Fruit fly (Drosophila melanogaster) whole organism, embryonic: ENCODE results near the gene bor.

Experiments
- ATbp ChIP-seq: fragments of 200-800 bp; sonication (Bioruptor generic); optimal IDR thresholded peaks from 2 replicates; lab custom pipeline; 2017; ENCODE audit warnings: missing biosample characterization, mild to moderate bottlenecking, missing genetic modification characterization, missing genetic modification reagents
- Adf1 ChIP-seq: fragments of 200-800 bp; sonication (Bioruptor generic); IDR thresholded peaks from 2 replicates; pipeline ENCODE4 v1.3.6; 2022; ENCODE audit warnings: missing biosample characterization, missing genetic modification characterization
- CG10147 ChIP-seq: fragments of 200-800 bp; sonication (Bioruptor generic); optimal IDR thresholded peaks from 2 replicates; lab custom pipeline; 2019; ENCODE audit warnings: missing biosample characterization, mild to moderate bottlenecking, missing genetic modification characterization, moderate library complexity
- CG10959 ChIP-seq: fragments of 200-800 bp; sonication (Bioruptor generic); IDR thresholded peaks from 2 replicates; pipeline ENCODE4 v1.3.6; 2022; ENCODE audit warnings: missing biosample characterization, missing genetic modification characterization
- CG11085 ChIP-seq: fragments of 200-800 bp; sonication (Bioruptor generic); IDR thresholded peaks from 2 replicates; pipeline ENCODE4 v1.3.6; 2022; ENCODE audit warnings: missing biosample characterization, missing genetic modification characterization
- CG11093 ChIP-seq: fragments of 200-800 bp; sonication (Bioruptor generic); IDR thresholded peaks from 3 replicates; pipeline ENCODE4 v1.3.6; 2022; ENCODE audit warnings: missing biosample characterization, missing genetic modification characterization
- CG11695 ChIP-seq: fragments of 200-800 bp; sonication (Bioruptor generic); IDR thresholded peaks from 3 replicates; pipeline ENCODE4 v1.3.6; 2022; ENCODE audit warnings: missing biosample characterization, missing genetic modification characterization
- CG11696 ChIP-seq: fragments of 200-800 bp; sonication (Bioruptor generic); IDR thresholded peaks from 2 replicates; pipeline ENCODE4 v1.3.6; 2022; ENCODE audit warnings: missing biosample characterization, missing genetic modification characterization
- CG18599 ChIP-seq: fragments of 200-800 bp; sonication (Bioruptor generic); optimal IDR thresholded peaks from 3 replicates; lab custom pipeline; 2017; ENCODE audit warnings: missing biosample characterization, missing genetic modification characterization, mild to moderate bottlenecking, moderate library complexity, missing genetic modification reagents
- CG2678 ChIP-seq: fragments of 200-800 bp; sonication (Bioruptor generic); optimal IDR thresholded peaks from 3 replicates; lab custom pipeline; 2019; ENCODE audit warnings: missing biosample characterization, mild to moderate bottlenecking, missing genetic modification characterization, moderate library complexity
- CG2875 ChIP-seq: fragments of 200-800 bp; sonication (Bioruptor generic); optimal IDR thresholded peaks from 2 replicates; lab custom pipeline; 2017; ENCODE audit warnings: missing biosample characterization, mild to moderate bottlenecking, missing genetic modification characterization, missing genetic modification reagents
- CG31224 ChIP-seq: fragments of 200-800 bp; sonication (Bioruptor generic); IDR thresholded peaks from 2 replicates; pipeline ENCODE4 v1.3.6; 2022; ENCODE audit warnings: missing biosample characterization, missing genetic modification characterization
- CG32532 ChIP-seq: fragments of 200-800 bp; sonication (Bioruptor generic); IDR thresholded peaks from 2 replicates; pipeline ENCODE4 v1.3.6; 2022; ENCODE audit warnings: missing biosample characterization, missing genetic modification characterization
- CG6175 ChIP-seq: fragments of 200-800 bp; sonication (Bioruptor generic); IDR thresholded peaks from 3 replicates; pipeline ENCODE4 v1.3.6; 2022; ENCODE audit warnings: missing biosample characterization, missing genetic modification characterization
- CG7928 ChIP-seq: fragments of 200-800 bp; sonication (Bioruptor generic); optimal IDR thresholded peaks from 2 replicates; lab custom pipeline; 2017; ENCODE audit warnings: missing biosample characterization, mild to moderate bottlenecking, missing genetic modification characterization
- CG9437 ChIP-seq: fragments of 200-800 bp; sonication (Bioruptor generic); optimal IDR thresholded peaks from 2 replicates; lab custom pipeline; 2018; ENCODE audit warnings: missing biosample characterization, mild to moderate bottlenecking, missing genetic modification characterization
- CG9727 ChIP-seq: fragments of 200-800 bp; sonication (Bioruptor generic); optimal IDR thresholded peaks from 3 replicates; lab custom pipeline; 2017; ENCODE audit warnings: missing biosample characterization, mild to moderate bottlenecking, missing genetic modification characterization
- CG9797 ChIP-seq: fragments of 200-800 bp; sonication (Bioruptor generic); optimal IDR thresholded peaks from 3 replicates; lab custom pipeline; 2018; ENCODE audit warnings: missing biosample characterization, mild to moderate bottlenecking, missing genetic modification characterization
- CoRest ChIP-seq: fragments of 200-800 bp; sonication (Bioruptor generic); optimal IDR thresholded peaks from 3 replicates; lab custom pipeline; 2018; ENCODE audit warnings: missing biosample characterization, mild to moderate bottlenecking, missing genetic modification characterization, moderate library complexity
- D19A ChIP-seq: fragments of 200-800 bp; optimal IDR thresholded peaks from 3 replicates; lab custom pipeline; 2019; ENCODE audit warnings: missing biosample characterization, mild to moderate bottlenecking, missing genetic modification characterization, moderate library complexity
- Dbx ChIP-seq: fragments of 200-800 bp; sonication (Bioruptor generic); IDR thresholded peaks from 3 replicates; pipeline ENCODE4 v1.3.6; 2022; ENCODE audit warnings: missing biosample characterization, missing genetic modification characterization
- Drgx ChIP-seq: fragments of 200-800 bp; sonication (Bioruptor generic); IDR thresholded peaks from 2 replicates; pipeline ENCODE4 v1.3.6; 2022; ENCODE audit warnings: missing biosample characterization, missing genetic modification characterization
- Elba2 ChIP-seq: fragments of 200-800 bp; sonication (Bioruptor generic); optimal IDR thresholded peaks from 3 replicates; lab custom pipeline; 2016; ENCODE audit warnings: missing biosample characterization, missing genetic modification characterization
- Gug ChIP-seq: fragments of 200-800 bp; sonication (Bioruptor generic); IDR thresholded peaks from 4 replicates; pipeline ENCODE4 v1.3.6; 2022; ENCODE audit warnings: missing biosample characterization, missing genetic modification characterization
- Lhr ChIP-seq: fragments of 200-800 bp; sonication (Bioruptor generic); optimal IDR thresholded peaks from 3 replicates; lab custom pipeline; 2017; ENCODE audit warnings: mild to moderate bottlenecking, missing biosample characterization, missing genetic modification reagents, missing genetic modification characterization
- Six4 ChIP-seq: fragments of 200-800 bp; sonication (Bioruptor generic); optimal IDR thresholded peaks from 2 replicates; lab custom pipeline; 2016; ENCODE audit warnings: missing biosample characterization, missing genetic modification characterization
- Sox102F ChIP-seq: fragments of 200-800 bp; sonication (Bioruptor generic); optimal IDR thresholded peaks from 2 replicates; lab custom pipeline; 2018; ENCODE audit warnings: missing biosample characterization, mild to moderate bottlenecking, missing genetic modification characterization, moderate library complexity
- Sry-β ChIP-seq: fragments of 200-800 bp; sonication (Bioruptor generic); optimal IDR thresholded peaks from 2 replicates; lab custom pipeline; 2018; ENCODE audit warnings: missing biosample characterization, mild to moderate bottlenecking, missing genetic modification characterization, moderate library complexity
- Taf1 ChIP-seq: fragments of 200-800 bp; sonication (Bioruptor generic); IDR thresholded peaks from 2 replicates; pipeline ENCODE4 v1.3.6; 2022; ENCODE audit warnings: missing biosample characterization, missing genetic modification characterization
- Vsx1 ChIP-seq: fragments of 200-800 bp; sonication (Bioruptor generic); optimal IDR thresholded peaks from 2 replicates; lab custom pipeline; 2017; ENCODE audit warnings: missing biosample characterization, mild to moderate bottlenecking, missing genetic modification characterization, missing genetic modification reagents
- Xbp1 ChIP-seq: fragments of 200-800 bp; sonication (Bioruptor generic); optimal IDR thresholded peaks from 3 replicates; lab custom pipeline; 2016; ENCODE audit warnings: missing biosample characterization, mild to moderate bottlenecking, missing genetic modification characterization
- al ChIP-seq: fragments of 200-800 bp; sonication (Bioruptor generic); IDR thresholded peaks from 2 replicates; pipeline ENCODE4 v1.3.6; 2022; ENCODE audit warnings: missing biosample characterization, missing genetic modification characterization
- ara ChIP-seq: fragments of 200-800 bp; sonication (Bioruptor generic); IDR thresholded peaks from 2 replicates; pipeline ENCODE4 v1.3.6; 2022; ENCODE audit warnings: missing biosample characterization, missing genetic modification characterization
- ase ChIP-seq: fragments of 200-800 bp; sonication (Bioruptor generic); IDR thresholded peaks from 3 replicates; pipeline ENCODE4 v1.3.6; 2022; ENCODE audit warnings: missing biosample characterization, missing genetic modification characterization
- az2 ChIP-seq: fragments of 200-800 bp; sonication (Bioruptor generic); optimal IDR thresholded peaks from 3 replicates; lab custom pipeline; 2016; ENCODE audit warnings: missing biosample characterization, missing genetic modification characterization
- bowl ChIP-seq: fragments of 200-800 bp; sonication (Bioruptor generic); IDR thresholded peaks from 2 replicates; pipeline ENCODE4 v1.3.6; 2022; ENCODE audit warnings: missing biosample characterization, missing genetic modification characterization
- cato ChIP-seq: fragments of 200-800 bp; sonication (Bioruptor generic); optimal IDR thresholded peaks from 2 replicates; lab custom pipeline; 2016; ENCODE audit warnings: missing biosample characterization, missing genetic modification characterization, borderline replicate concordance
- gfzf ChIP-seq: fragments of 200-800 bp; sonication (Bioruptor generic); optimal IDR thresholded peaks from 2 replicates; lab custom pipeline; 2016; ENCODE audit warnings: missing biosample characterization, mild to moderate bottlenecking, missing genetic modification characterization, moderate library complexity
- lab ChIP-seq: fragments of 200-800 bp; sonication (Bioruptor generic); optimal IDR thresholded peaks from 3 replicates; lab custom pipeline; 2017; ENCODE audit warnings: missing biosample characterization, missing genetic modification characterization, mild to moderate bottlenecking, moderate library complexity, missing genetic modification reagents
- lov ChIP-seq, 2 experiments: fragments of 200-800 bp in 1 of 2; fragments of >200 bp in 1 of 2; sonication (Bioruptor generic) in 1 of 2; IDR thresholded peaks in 1 of 2; optimal IDR thresholded peaks in 1 of 2; 2 replicates in 1 of 2; 3 replicates in 1 of 2; pipeline versions ENCODE4 v1.3.6 to Lab custom; 2017 to 2022; ENCODE audit warnings: missing biosample characterization in 1 of 2, missing genetic modification characterization in 1 of 2
- luna ChIP-seq: fragments of 200-800 bp; sonication (Bioruptor generic); optimal IDR thresholded peaks from 2 replicates; lab custom pipeline; 2016; ENCODE audit warnings: missing biosample characterization, missing genetic modification characterization
- run ChIP-seq: fragments of 200-800 bp; sonication (Bioruptor generic); optimal IDR thresholded peaks from 3 replicates; lab custom pipeline; 2018; ENCODE audit warnings: missing biosample characterization, mild to moderate bottlenecking, missing genetic modification characterization
- sens-2 ChIP-seq: fragments of 200-800 bp; sonication (Bioruptor generic); IDR thresholded peaks from 2 replicates; pipeline ENCODE4 v1.3.6; 2022; ENCODE audit warnings: missing biosample characterization, missing genetic modification characterization
- shn ChIP-seq: fragments of 200-800 bp; sonication (Bioruptor generic); optimal IDR thresholded peaks from 3 replicates; lab custom pipeline; 2016; ENCODE audit warnings: missing biosample characterization, missing genetic modification characterization
- slp2 ChIP-seq: fragments of 200-800 bp; sonication (Bioruptor generic); optimal IDR thresholded peaks from 2 replicates; lab custom pipeline; 2016; ENCODE audit warnings: missing biosample characterization, missing genetic modification characterization
- tio ChIP-seq: fragments of 200-800 bp; sonication (Bioruptor generic); optimal IDR thresholded peaks from 2 replicates; lab custom pipeline; 2017; ENCODE audit warnings: missing biosample characterization, missing genetic modification characterization, inconsistent platforms
- trem ChIP-seq: fragments of 200-800 bp; optimal IDR thresholded peaks from 3 replicates; lab custom pipeline; 2019; ENCODE audit warnings: missing biosample characterization, mild to moderate bottlenecking, missing genetic modification characterization, moderate library complexity
- ttk ChIP-seq: fragments of 200-800 bp; sonication (Bioruptor generic); IDR thresholded peaks from 2 replicates; pipeline ENCODE4 v2.1.2; 2022; ENCODE audit warnings: missing biosample characterization, missing genetic modification characterization
- tup ChIP-seq: fragments of 200-800 bp; sonication (Bioruptor generic); optimal IDR thresholded peaks from 2 replicates; lab custom pipeline; 2016; ENCODE audit warnings: missing biosample characterization, mild to moderate bottlenecking, missing genetic modification characterization, moderate library complexity
- usp ChIP-seq: fragments of >200 bp; optimal IDR thresholded peaks from 2 replicates; lab custom pipeline; 2017; ENCODE audit warnings: missing biosample characterization, missing genetic modification characterization

Gene bor

DNA sequence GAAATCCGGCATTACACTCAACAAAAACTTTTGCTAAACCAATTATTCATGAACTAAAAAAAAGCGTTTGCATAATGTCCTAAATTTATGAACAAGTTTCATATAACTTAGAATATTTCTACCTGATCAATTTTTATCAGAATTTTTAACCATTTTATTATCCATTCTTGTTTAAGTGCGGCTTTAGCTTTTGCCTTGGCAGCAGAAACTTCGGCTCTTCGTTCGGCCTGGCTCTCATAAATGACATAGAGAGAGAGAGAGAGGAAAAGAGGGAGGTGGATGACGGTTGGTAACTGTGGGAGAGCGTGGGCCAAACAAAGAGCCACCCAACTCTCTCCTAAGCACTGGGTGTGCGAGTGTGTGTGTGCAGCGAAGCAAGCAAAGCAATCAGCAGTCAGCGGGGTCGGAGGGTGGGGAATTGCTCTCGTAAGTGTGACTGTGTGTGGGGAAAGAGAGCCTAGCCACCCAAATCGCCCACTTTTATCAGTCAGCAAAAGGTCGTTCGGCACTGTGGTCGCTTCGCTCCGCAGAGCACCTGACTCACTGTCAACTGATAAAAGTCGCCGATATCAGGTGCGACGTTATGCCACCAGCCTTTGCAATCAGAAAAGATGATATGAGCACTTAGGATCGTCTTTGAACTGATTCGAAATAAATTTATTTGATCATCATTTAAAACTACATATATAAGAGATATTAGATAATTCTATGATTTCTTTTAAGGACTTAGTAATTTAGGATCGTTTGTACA, 39.3 kb downstream of the bor start (continued):
- TF ChIP-seq Sox102F (GFP tag; lab: Kevin White, UChicago) (peak; percentile 98), Sry-β (GFP tag; lab: Kevin White, UChicago) (peak; percentile 75), cato (GFP tag; lab: Kevin White, UChicago) (peak; percentile 90), shn (GFP tag; lab: Kevin White, UChicago) (peak; percentile 94), bowl (GFP tag; lab: Robert Waterston, UW) (no peak), CG11093 (peak; percentile 97), usp (GFP tag; lab: Kevin White, UChicago) (no peak), run (peak; percentile 96), CG31224 (GFP tag; lab: Robert Waterston, UW) (no peak), luna (peak; percentile 88), sens-2 (GFP tag; lab: Robert Waterston, UW) (no peak), az2 (GFP tag; lab: Kevin White, UChicago) (peak; percentile 97), Gug (GFP tag; lab: Robert Waterston, UW) (peak; percentile 95), Lhr (GFP tag; lab: Kevin White, UChicago) (peak; percentile 95), Xbp1 (GFP tag; lab: Kevin White, UChicago) (peak; percentile 96), CoRest (tag; lab: Kevin White, UChicago) (peak; percentile 98), gfzf (GFP tag; lab: Kevin White, UChicago) (peak; percentile 14), Taf1 (GFP tag; lab: Robert Waterston, UW) (no peak), tio (peak; percentile 94), Elba2 (GFP tag; lab: Kevin White, UChicago) (peak; percentile 42), D19A (tag; lab: Kevin White, UChicago) (peak; percentile 96), lab (GFP tag; lab: Kevin White, UChicago) (peak; percentile 99), lov (optimal IDR thresholded peaks at IDR 0.05; lab: Kevin White, UChicago) (no peak), lov (GFP tag; IDR thresholded peaks at IDR 0.05; lab: Robert Waterston, UW) (no peak), ase (no peak), CG9797 (GFP tag; lab: Kevin White, UChicago) (peak; percentile 60), CG10147 (GFP tag; lab: Kevin White, UChicago) (peak; percentile 98), al (GFP tag; lab: Robert Waterston, UW) (no peak), Dbx (GFP tag; lab: Robert Waterston, UW) (no peak), CG2678 (tag; lab: Kevin White, UChicago) (peak; percentile 99), CG9727 (GFP tag; lab: Kevin White, UChicago) (peak; percentile 97), Drgx (no peak), slp2 (peak; percentile 97), tup (GFP tag; lab: Kevin White, UChicago) (peak; percentile 93), Vsx1 (GFP tag; lab: Kevin White, UChicago) (peak; percentile 95), CG9437 (GFP tag; lab: Kevin White, UChicago) (peak; percentile 90), CG11695 (no peak), Six4 (GFP tag; lab: Kevin White, UChicago) (peak; percentile 96), CG10959 (no peak), ara (GFP tag; lab: Robert Waterston, UW) (no peak), Adf1 (GFP tag; lab: Robert Waterston, UW) (no peak), CG2875 (GFP tag; lab: Kevin White, UChicago) (peak; percentile 98), CG6175 (GFP tag; lab: Robert Waterston, UW) (no peak), CG7928 (GFP tag; lab: Kevin White, UChicago) (peak; percentile 76), CG11696 (GFP tag; lab: Robert Waterston, UW) (no peak), ttk (GFP tag; lab: Robert Waterston, UW) (no peak), trem (tag; lab: Kevin White, UChicago) (peak; percentile 95), CG32532 (no peak), CG18599 (GFP tag; lab: Kevin White, UChicago) (peak; percentile 99), ATbp (GFP tag; lab: Kevin White, UChicago) (peak; percentile 98), CG11085 (no peak)
